Fruit fly (Drosophila melanogaster): ENCODE data around the gene CARPB.
A peak's percentile ranks its signal among the peaks of the same experiment; 100 is the strongest.

The CARPB gene

DNA sequence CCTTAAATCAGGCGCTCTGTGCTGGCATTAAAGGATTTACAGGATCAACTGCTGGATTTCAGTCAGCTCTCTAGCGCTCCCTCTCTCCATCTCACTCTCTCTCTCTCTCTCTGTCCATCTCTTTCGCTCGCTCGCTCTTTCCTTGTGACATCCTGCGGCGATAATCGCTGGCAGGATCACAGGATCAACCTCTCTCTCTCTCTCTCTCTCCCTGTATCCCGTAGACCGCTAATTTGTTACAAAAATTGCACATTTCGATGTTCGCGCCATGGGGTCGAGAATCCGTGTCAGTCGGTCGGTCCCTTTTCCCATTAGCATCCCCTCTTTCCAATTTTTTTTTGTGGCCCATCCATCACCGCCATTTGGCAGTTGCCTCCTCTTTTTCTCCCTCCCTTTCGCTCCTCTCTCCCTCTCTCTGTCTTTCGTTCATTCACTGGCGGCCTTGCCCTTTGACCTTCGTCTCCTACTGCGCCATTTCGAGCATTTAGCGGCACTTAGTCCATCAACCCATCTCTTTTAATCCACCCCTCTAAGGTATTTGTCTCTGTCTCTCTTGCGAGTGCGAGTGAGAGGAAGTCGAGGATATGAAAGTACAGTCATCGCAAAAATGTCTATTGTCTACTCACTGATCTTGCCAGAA is 38.9 kb upstream of the CARPB start:
- TF ChIP-seq foxo (GFP tag; optimal IDR thresholded peaks at IDR 0.05) = no peak
- TF ChIP-seq CG32264 (GFP tag; optimal IDR thresholded peaks at IDR 0.05) = no peak
- TF ChIP-seq Sp1 (GFP tag; optimal IDR thresholded peaks at IDR 0.05) = no peak
- no peak for TF ChIP-seq dsf (GFP tag; optimal IDR thresholded peaks at IDR 0.05; ENCODE audit: borderline replicate concordance)
- no peak for TF ChIP-seq pan (optimal IDR thresholded peaks at IDR 0.05)
- no peak for TF ChIP-seq Abd-B (GFP tag; optimal IDR thresholded peaks at IDR 0.05)
- TF ChIP-seq Hnf4 (GFP tag; optimal IDR thresholded peaks at IDR 0.05) = no peak
- no peak for TF ChIP-seq br (GFP tag; optimal IDR thresholded peaks at IDR 0.05)
- no peak for TF ChIP-seq Myc (optimal IDR thresholded peaks at IDR 0.05)
- no peak for TF ChIP-seq Hr83 (GFP tag; optimal IDR thresholded peaks at IDR 0.05; ENCODE audit: poor library complexity, severe bottlenecking)
- no peak for TF ChIP-seq psq (GFP tag; optimal IDR thresholded peaks at IDR 0.05)
- TF ChIP-seq dl (GFP tag; optimal IDR thresholded peaks at IDR 0.05; ENCODE audit: insufficient read depth in 1 of 2, partially characterized antibody in 2 of 2) = no peak
- TF ChIP-seq CrebA (GFP tag; optimal IDR thresholded peaks at IDR 0.05; ENCODE audit: borderline replicate concordance) = no peak
- TF ChIP-seq CG9705 (GFP tag; optimal IDR thresholded peaks at IDR 0.05) = no peak
- no peak for TF ChIP-seq Vsx2 (GFP tag; optimal IDR thresholded peaks at IDR 0.05; ENCODE audit: partially characterized antibody)
- TF ChIP-seq ey (GFP tag; optimal IDR thresholded peaks at IDR 0.05) = no peak

DNA sequence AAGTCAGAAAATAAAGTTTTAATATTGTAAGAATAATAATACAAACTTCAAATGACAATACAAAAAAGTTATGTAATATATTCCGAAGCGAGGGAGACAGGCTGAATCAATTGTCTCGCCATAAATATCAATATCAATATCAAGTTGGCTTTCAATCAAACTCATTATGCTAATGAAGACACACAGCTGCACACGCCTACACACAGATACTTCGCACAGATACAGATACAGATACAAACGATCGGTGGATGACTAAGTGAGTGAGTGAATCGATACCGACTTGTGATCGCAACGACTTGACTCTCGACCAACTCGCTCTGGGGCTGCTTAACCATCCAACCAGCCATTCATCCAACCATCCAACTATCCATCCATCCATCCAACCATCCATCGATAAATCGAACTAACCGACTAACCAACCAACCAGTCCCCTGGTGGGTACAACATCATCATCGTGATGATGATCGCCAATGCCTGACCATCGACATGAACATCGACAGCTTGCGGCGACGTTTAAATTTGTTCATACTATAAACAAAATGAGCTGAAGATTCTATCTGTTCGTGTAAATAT is 38.3 kb upstream of the CARPB start:
- no peak for TF ChIP-seq lola (GFP tag; optimal IDR thresholded peaks at IDR 0.05)
- no peak for TF ChIP-seq Vsx2 (GFP tag; optimal IDR thresholded peaks at IDR 0.05; ENCODE audit: partially characterized antibody)
- no peak for TF ChIP-seq brk (GFP tag; optimal IDR thresholded peaks at IDR 0.05)
- no peak for TF ChIP-seq N (GFP tag; optimal IDR thresholded peaks at IDR 0.05)
- no peak for TF ChIP-seq GATAd (GFP tag; optimal IDR thresholded peaks at IDR 0.05)
- TF ChIP-seq br (GFP tag; optimal IDR thresholded peaks at IDR 0.05) = no peak
- TF ChIP-seq usp (GFP tag; optimal IDR thresholded peaks at IDR 0.05) = no peak
- TF ChIP-seq CrebA (GFP tag; optimal IDR thresholded peaks at IDR 0.05; ENCODE audit: borderline replicate concordance) = no peak
- TF ChIP-seq dsf (GFP tag; optimal IDR thresholded peaks at IDR 0.05; ENCODE audit: borderline replicate concordance) = no peak
- TF ChIP-seq CG9705 (GFP tag; optimal IDR thresholded peaks at IDR 0.05) = no peak
- TF ChIP-seq Hnf4 (GFP tag; optimal IDR thresholded peaks at IDR 0.05) = no peak
- TF ChIP-seq Sp1 (GFP tag; optimal IDR thresholded peaks at IDR 0.05) = no peak
- no peak for TF ChIP-seq pan (optimal IDR thresholded peaks at IDR 0.05)
- no peak for TF ChIP-seq tai (GFP tag; optimal IDR thresholded peaks at IDR 0.05)
- no peak for TF ChIP-seq Myc (optimal IDR thresholded peaks at IDR 0.05)
- no peak for TF ChIP-seq Rel (GFP tag; optimal IDR thresholded peaks at IDR 0.05)
- no peak for TF ChIP-seq Rel (tag; optimal IDR thresholded peaks at IDR 0.05)

DNA sequence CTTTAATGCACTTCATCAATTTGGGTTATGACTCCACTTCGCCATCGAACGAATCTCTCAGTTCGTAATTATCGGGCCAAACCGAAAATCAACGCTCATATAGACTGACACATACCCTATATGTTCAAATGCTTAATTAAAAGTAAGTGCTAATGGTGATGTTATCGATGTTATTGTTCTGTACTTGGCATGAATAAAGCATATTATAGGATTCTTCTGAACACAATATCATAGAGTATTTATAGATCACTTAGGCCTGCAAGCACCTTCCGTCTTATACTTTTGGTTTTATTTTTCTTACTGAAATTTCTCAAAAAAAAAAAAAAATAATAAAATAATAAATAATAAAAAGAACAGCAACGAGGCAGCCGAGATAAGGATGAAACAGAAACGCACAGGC is 35.5 kb upstream of the CARPB start:
- TF ChIP-seq h (GFP tag; optimal IDR thresholded peaks at IDR 0.05) = peak; percentile 22
- no peak for TF ChIP-seq Dfd (GFP tag; optimal IDR thresholded peaks at IDR 0.05)
- no peak for TF ChIP-seq jim (GFP tag; optimal IDR thresholded peaks at IDR 0.05)
- TF ChIP-seq br (GFP tag; optimal IDR thresholded peaks at IDR 0.05) = peak; percentile 19
- TF ChIP-seq foxo (GFP tag; optimal IDR thresholded peaks at IDR 0.05) = peak in 1 of 2 experiments; percentile 17
- TF ChIP-seq brk (GFP tag; optimal IDR thresholded peaks at IDR 0.05) = no peak
- peak; percentile 44 for TF ChIP-seq HLH106 (tag; optimal IDR thresholded peaks at IDR 0.05)
- no peak for TF ChIP-seq Jra (GFP tag; optimal IDR thresholded peaks at IDR 0.05)
- peak; percentile 55 for TF ChIP-seq Sp1 (GFP tag; optimal IDR thresholded peaks at IDR 0.05)
- peak; percentile 23 for TF ChIP-seq psq (GFP tag; optimal IDR thresholded peaks at IDR 0.05)
- no peak for TF ChIP-seq CG9705 (GFP tag; optimal IDR thresholded peaks at IDR 0.05)
- peak; percentile 30 for TF ChIP-seq fru (GFP tag; optimal IDR thresholded peaks at IDR 0.05)
- TF ChIP-seq Rel (GFP tag; optimal IDR thresholded peaks at IDR 0.05) = no peak
- TF ChIP-seq Rel (tag; optimal IDR thresholded peaks at IDR 0.05) = no peak
- no peak for TF ChIP-seq dmrt93B (GFP tag; optimal IDR thresholded peaks at IDR 0.05)

DNA sequence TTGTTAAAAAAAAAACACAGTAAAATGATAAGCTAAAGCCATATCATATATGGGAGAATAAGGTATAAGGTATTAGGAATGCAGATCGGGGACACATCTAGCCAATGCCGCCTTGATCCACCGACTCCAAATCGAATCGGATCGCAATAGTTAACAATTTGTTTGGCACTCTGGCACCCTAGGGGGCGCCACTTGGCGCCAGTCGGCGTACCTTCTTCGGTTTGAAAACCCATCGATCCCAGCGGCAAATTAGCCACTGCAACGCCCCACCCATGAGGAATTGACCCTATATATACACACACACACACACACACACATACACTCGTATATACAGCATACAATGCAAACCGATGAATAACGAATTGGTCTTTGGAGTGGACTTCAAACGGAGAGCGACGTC is 33.7 kb upstream of the CARPB start:
- TF ChIP-seq Hr83 (GFP tag; optimal IDR thresholded peaks at IDR 0.05; ENCODE audit: poor library complexity, severe bottlenecking) (no peak), Dfd (GFP tag; optimal IDR thresholded peaks at IDR 0.05) (peak; percentile 41)

DNA sequence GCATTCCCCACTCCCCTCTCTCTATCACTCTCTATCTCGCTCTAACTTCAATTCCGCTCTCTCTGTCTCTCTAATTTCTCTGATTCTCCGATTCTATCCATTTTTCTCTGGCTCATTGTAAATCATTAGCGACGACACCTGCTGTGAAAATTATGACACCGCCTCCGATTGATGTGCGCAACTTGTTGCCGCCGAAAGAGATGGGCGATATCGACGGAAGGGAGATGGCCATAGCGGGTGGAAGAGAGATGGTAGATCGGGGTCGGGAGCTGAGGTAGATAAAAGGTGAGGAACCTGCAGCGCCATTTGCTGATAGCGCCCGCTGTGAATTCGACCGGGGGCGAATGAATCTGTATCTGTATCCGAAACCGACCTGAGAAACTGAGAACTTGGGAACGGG is 33.3 kb upstream of the CARPB start:
- TF ChIP-seq pan (optimal IDR thresholded peaks at IDR 0.05) = no peak
